Fruit fly (Drosophila melanogaster) whole organism, embryonic: Measurements from ENCODE around the gene CG33181.

Experiments
- Antp ChIP-seq: fragments of 200-800 bp; sonication (Bioruptor generic); optimal IDR thresholded peaks from 3 replicates; lab custom pipeline; 2016; ENCODE audit warnings: missing biosample characterization, missing genetic modification characterization
- Atf3 ChIP-seq: fragments of 200-800 bp; sonication (Bioruptor generic); optimal IDR thresholded peaks from 3 replicates; lab custom pipeline; 2016; ENCODE audit warnings: missing biosample characterization, missing genetic modification characterization
- CG10462 ChIP-seq: fragments of 200-800 bp; sonication (Bioruptor generic); optimal IDR thresholded peaks from 2 replicates; lab custom pipeline; 2016; ENCODE audit warnings: missing biosample characterization, missing genetic modification characterization
- CG12236 ChIP-seq: fragments of 200-800 bp; sonication (Bioruptor generic); optimal IDR thresholded peaks from 2 replicates; lab custom pipeline; 2016; ENCODE audit warnings: missing biosample characterization, missing genetic modification characterization
- CG12769 ChIP-seq: fragments of 200-800 bp; sonication (Bioruptor generic); optimal IDR thresholded peaks from 2 replicates; lab custom pipeline; 2019; ENCODE audit warnings: missing biosample characterization, mild to moderate bottlenecking, missing genetic modification characterization, moderate library complexity
- CG14965 ChIP-seq: fragments of 200-800 bp; sonication (Bioruptor generic); optimal IDR thresholded peaks from 2 replicates; lab custom pipeline; 2016; ENCODE audit warnings: missing biosample characterization, missing genetic modification characterization, borderline replicate concordance
- CG15479 ChIP-seq: fragments of 200-800 bp; sonication (Bioruptor generic); optimal IDR thresholded peaks from 3 replicates; lab custom pipeline; 2019; ENCODE audit warnings: missing biosample characterization, mild to moderate bottlenecking, missing genetic modification characterization, moderate library complexity
- CG15601 ChIP-seq: fragments of 200-800 bp; sonication (Bioruptor generic); optimal IDR thresholded peaks from 3 replicates; lab custom pipeline; 2019; ENCODE audit warnings: missing biosample characterization, mild to moderate bottlenecking, missing genetic modification characterization, moderate library complexity
- CG1647 ChIP-seq: fragments of 200-800 bp; sonication (Bioruptor generic); optimal IDR thresholded peaks from 3 replicates; lab custom pipeline; 2016; ENCODE audit warnings: missing biosample characterization, missing genetic modification characterization
- CG16815 ChIP-seq: fragments of 200-800 bp; sonication (Bioruptor generic); optimal IDR thresholded peaks from 3 replicates; lab custom pipeline; 2017; ENCODE audit warnings: missing biosample characterization, mild to moderate bottlenecking, missing genetic modification characterization
- CG17328 ChIP-seq: fragments of 200-800 bp; sonication (Bioruptor generic); IDR thresholded peaks from 2 replicates; pipeline ENCODE4 v1.3.6; 2022; ENCODE audit warnings: missing biosample characterization, missing genetic modification characterization
- CG17802 ChIP-seq: fragments of 200-800 bp; sonication (Bioruptor generic); optimal IDR thresholded peaks from 2 replicates; lab custom pipeline; 2018; ENCODE audit warnings: missing biosample characterization, mild to moderate bottlenecking, missing genetic modification characterization, moderate library complexity
- CG3163 ChIP-seq: fragments of 200-800 bp; sonication (Bioruptor generic); optimal IDR thresholded peaks from 3 replicates; lab custom pipeline; 2016; ENCODE audit warnings: missing biosample characterization, missing genetic modification characterization
- CG4328 ChIP-seq: fragments of 200-800 bp; sonication (Bioruptor generic); optimal IDR thresholded peaks from 3 replicates; lab custom pipeline; 2017; ENCODE audit warnings: missing biosample characterization, missing genetic modification reagents, missing genetic modification characterization
- CG4617 ChIP-seq: fragments of 200-800 bp; sonication (Bioruptor generic); optimal IDR thresholded peaks from 3 replicates; lab custom pipeline; 2016; ENCODE audit warnings: missing biosample characterization, missing genetic modification characterization, borderline replicate concordance
- CG9609 ChIP-seq: fragments of 200-800 bp; sonication (Bioruptor generic); optimal IDR thresholded peaks from 3 replicates; lab custom pipeline; 2016; ENCODE audit warnings: missing biosample characterization, missing genetic modification characterization
- CG9817 ChIP-seq: fragments of 200-800 bp; sonication (Bioruptor generic); optimal IDR thresholded peaks from 2 replicates; lab custom pipeline; 2018; ENCODE audit warnings: missing biosample characterization, mild to moderate bottlenecking, missing genetic modification characterization, moderate library complexity
- CG9876 ChIP-seq: fragments of 200-800 bp; sonication (Bioruptor generic); optimal IDR thresholded peaks from 2 replicates; lab custom pipeline; 2016; ENCODE audit warnings: missing biosample characterization, missing genetic modification characterization
- Chrac-16 ChIP-seq: fragments of 200-800 bp; sonication (Bioruptor generic); optimal IDR thresholded peaks from 3 replicates; lab custom pipeline; 2016; ENCODE audit warnings: missing biosample characterization, missing genetic modification characterization
- D ChIP-seq, 2 experiments: fragments of 200-800 bp in 1 of 2; fragments of >200 bp in 1 of 2; sonication (Bioruptor generic) in 1 of 2; optimal IDR thresholded peaks; 2 replicates in 1 of 2; 3 replicates in 1 of 2; lab custom pipeline; 2017; ENCODE audit warnings: mild to moderate bottlenecking in 1 of 2, missing biosample characterization in 1 of 2, missing genetic modification characterization in 1 of 2, missing genetic modification reagents in 1 of 2
- Dek ChIP-seq: fragments of 200-800 bp; sonication (Bioruptor generic); optimal IDR thresholded peaks from 3 replicates; lab custom pipeline; 2019; ENCODE audit warnings: missing biosample characterization, mild to moderate bottlenecking, missing genetic modification characterization, moderate library complexity
- Dref ChIP-seq: fragments of 200-800 bp; sonication (Bioruptor generic); IDR thresholded peaks from 2 replicates; pipeline ENCODE4 v1.3.6; 2022; ENCODE audit warnings: missing biosample characterization, missing genetic modification characterization
- E2f2 ChIP-seq: fragments of 200-800 bp; sonication (Bioruptor generic); IDR thresholded peaks from 2 replicates; pipeline ENCODE4 v1.3.6; 2022; ENCODE audit warnings: missing biosample characterization, missing genetic modification characterization
- Ets97D ChIP-seq: fragments of 200-800 bp; sonication (Bioruptor generic); optimal IDR thresholded peaks from 3 replicates; lab custom pipeline; 2016; ENCODE audit warnings: missing biosample characterization, missing genetic modification characterization
- H15 ChIP-seq: fragments of 200-800 bp; sonication (Bioruptor generic); IDR thresholded peaks from 3 replicates; pipeline ENCODE4 v1.3.6; 2022; ENCODE audit warnings: missing biosample characterization, missing genetic modification characterization
- HmgZ ChIP-seq: fragments of 200-800 bp; sonication (Bioruptor generic); optimal IDR thresholded peaks from 2 replicates; lab custom pipeline; 2018; ENCODE audit warnings: missing biosample characterization, mild to moderate bottlenecking, missing genetic modification characterization
- Hmr ChIP-seq: fragments of 200-800 bp; sonication (Bioruptor generic); optimal IDR thresholded peaks from 3 replicates; lab custom pipeline; 2017; ENCODE audit warnings: mild to moderate bottlenecking, missing biosample characterization, missing genetic modification reagents, missing genetic modification characterization
- Hmx ChIP-seq: fragments of 200-800 bp; sonication (Bioruptor generic); optimal IDR thresholded peaks from 2 replicates; lab custom pipeline; 2016; ENCODE audit warnings: missing biosample characterization, missing genetic modification characterization
- Hr39 ChIP-seq: fragments of >200 bp; optimal IDR thresholded peaks from 2 replicates; lab custom pipeline; 2017
- Hsf ChIP-seq: fragments of 200-800 bp; sonication (Bioruptor generic); optimal IDR thresholded peaks from 3 replicates; lab custom pipeline; 2016; ENCODE audit warnings: missing biosample characterization, missing genetic modification characterization
- Usf ChIP-seq: fragments of 200-800 bp; sonication (Bioruptor generic); optimal IDR thresholded peaks from 2 replicates; lab custom pipeline; 2017; ENCODE audit warnings: missing genotype, missing biosample characterization, missing genetic modification characterization
- al ChIP-seq: fragments of 200-800 bp; sonication (Bioruptor generic); IDR thresholded peaks from 2 replicates; pipeline ENCODE4 v1.3.6; 2022; ENCODE audit warnings: missing biosample characterization, missing genetic modification characterization
- ase ChIP-seq: fragments of 200-800 bp; sonication (Bioruptor generic); IDR thresholded peaks from 3 replicates; pipeline ENCODE4 v1.3.6; 2022; ENCODE audit warnings: missing biosample characterization, missing genetic modification characterization
- cad ChIP-seq: fragments of >200 bp; optimal IDR thresholded peaks from 2 replicates; lab custom pipeline; 2017; ENCODE audit warnings: missing biosample characterization, missing genetic modification characterization
- chif ChIP-seq, 2 experiments: fragments of 200-800 bp; sonication (Bioruptor generic); optimal IDR thresholded peaks; 3 replicates each; lab custom pipeline; 2016; ENCODE audit warnings: missing biosample characterization in 2 of 2, missing genetic modification characterization in 2 of 2
- chn ChIP-seq: fragments of 200-800 bp; sonication (Bioruptor generic); optimal IDR thresholded peaks from 2 replicates; lab custom pipeline; 2016; ENCODE audit warnings: missing biosample characterization, missing genetic modification characterization
- croc ChIP-seq: fragments of 200-800 bp; sonication (Bioruptor generic); conservative IDR thresholded peaks from 3 replicates; pipeline ENCODE4 v1.3.6; 2022; ENCODE audit warnings: missing biosample characterization, missing genetic modification characterization
- crol ChIP-seq: fragments of 200-800 bp; sonication (Bioruptor generic); IDR thresholded peaks from 2 replicates; pipeline ENCODE4 v1.3.6; 2022; ENCODE audit warnings: missing biosample characterization, missing genetic modification characterization
- dan ChIP-seq: fragments of 200-800 bp; sonication (Bioruptor generic); IDR thresholded peaks from 2 replicates; pipeline ENCODE4 v1.3.6; 2022; ENCODE audit warnings: missing biosample characterization, missing genetic modification characterization
- ems ChIP-seq: fragments of 200-800 bp; sonication (Bioruptor generic); optimal IDR thresholded peaks from 3 replicates; lab custom pipeline; 2016; ENCODE audit warnings: missing biosample characterization, missing genetic modification characterization
- fd102C ChIP-seq: fragments of 200-800 bp; sonication (Bioruptor generic); optimal IDR thresholded peaks from 2 replicates; lab custom pipeline; 2018; ENCODE audit warnings: missing biosample characterization, mild to moderate bottlenecking, missing genetic modification characterization, moderate library complexity
- grau ChIP-seq: fragments of 200-800 bp; optimal IDR thresholded peaks from 3 replicates; lab custom pipeline; 2019; ENCODE audit warnings: missing biosample characterization, mild to moderate bottlenecking, missing genetic modification characterization, moderate library complexity
- odd ChIP-seq: fragments of 200-800 bp; sonication (Bioruptor generic); optimal IDR thresholded peaks from 2 replicates; lab custom pipeline; 2017; ENCODE audit warnings: missing biosample characterization, mild to moderate bottlenecking, missing genetic modification characterization
- org-1 ChIP-seq: fragments of 200-800 bp; sonication (Bioruptor generic); optimal IDR thresholded peaks from 2 replicates; lab custom pipeline; 2017; ENCODE audit warnings: missing biosample characterization, missing genetic modification characterization
- ranshi ChIP-seq: fragments of 200-800 bp; sonication (Bioruptor generic); IDR thresholded peaks from 2 replicates; pipeline ENCODE4 v1.3.6; 2022; ENCODE audit warnings: missing biosample characterization, missing genetic modification characterization
- salm ChIP-seq: fragments of 200-800 bp; sonication (Bioruptor generic); optimal IDR thresholded peaks from 2 replicates; lab custom pipeline; 2018; ENCODE audit warnings: missing biosample characterization, mild to moderate bottlenecking, missing genetic modification characterization
- schlank ChIP-seq: fragments of 200-800 bp; sonication (Bioruptor generic); optimal IDR thresholded peaks from 2 replicates; lab custom pipeline; 2018; ENCODE audit warnings: missing biosample characterization, mild to moderate bottlenecking, missing genetic modification characterization
- tna ChIP-seq: fragments of 200-800 bp; sonication (Bioruptor generic); IDR thresholded peaks from 2 replicates; pipeline ENCODE4 v1.3.6; 2022; ENCODE audit warnings: missing biosample characterization, missing genetic modification characterization; ENCODE audit not compliant: partially characterized antibody
- ttk ChIP-seq: fragments of 200-800 bp; sonication (Bioruptor generic); IDR thresholded peaks from 2 replicates; pipeline ENCODE4 v2.1.2; 2022; ENCODE audit warnings: missing biosample characterization, missing genetic modification characterization
- tup ChIP-seq: fragments of 200-800 bp; sonication (Bioruptor generic); optimal IDR thresholded peaks from 2 replicates; lab custom pipeline; 2016; ENCODE audit warnings: missing biosample characterization, mild to moderate bottlenecking, missing genetic modification characterization, moderate library complexity
- twi ChIP-seq: fragments of 200-800 bp; optimal IDR thresholded peaks from 2 replicates; lab custom pipeline; 2019; ENCODE audit warnings: missing biosample characterization, mild to moderate bottlenecking, missing genetic modification characterization, moderate library complexity
- unpg ChIP-seq: fragments of 200-800 bp; sonication (Bioruptor generic); optimal IDR thresholded peaks from 3 replicates; lab custom pipeline; 2018; ENCODE audit warnings: missing biosample characterization, mild to moderate bottlenecking, missing genetic modification characterization, moderate library complexity

Gene CG33181

dm6 chrX:8536649-8537048 lies 47.5 kb downstream of the CG33181 start (continued):
- TF ChIP-seq salm, result no peak
- no peak for TF ChIP-seq CG12236 (GFP tag; lab: Kevin White, UChicago)
- TF ChIP-seq Hr39 (lab: Kevin White, UChicago), result no peak
- no peak for TF ChIP-seq Hsf
- TF ChIP-seq cad, result no peak
- TF ChIP-seq tup (GFP tag; lab: Kevin White, UChicago), result no peak
- TF ChIP-seq CG17802 (tag; lab: Kevin White, UChicago), result no peak
- TF ChIP-seq CG15601, result no peak
- peak; percentile 60 for TF ChIP-seq ttk (GFP tag; lab: Robert Waterston, UW)
- no peak for TF ChIP-seq twi
- no peak for TF ChIP-seq CG10462 (GFP tag; lab: Kevin White, UChicago)
- TF ChIP-seq Hmr (GFP tag; lab: Kevin White, UChicago), result no peak
- TF ChIP-seq CG14965 (GFP tag; lab: Kevin White, UChicago), result no peak
- TF ChIP-seq fd102C, result no peak
- no peak for TF ChIP-seq crol (GFP tag; lab: Robert Waterston, UW)
- TF ChIP-seq dan (GFP tag; lab: Robert Waterston, UW), result no peak
- TF ChIP-seq tna (GFP tag; lab: Robert Waterston, UW), result no peak
- no peak for TF ChIP-seq CG15479 (GFP tag; lab: Kevin White, UChicago)
- no peak for TF ChIP-seq CG4328 (GFP tag; lab: Kevin White, UChicago)
- no peak for TF ChIP-seq CG9817
- TF ChIP-seq CG1647 (GFP tag; lab: Kevin White, UChicago), result no peak
- TF ChIP-seq grau, result peak; percentile 80
- no peak for TF ChIP-seq D (optimal IDR thresholded peaks at IDR 0.05; lab: Kevin White, UChicago)
- no peak for TF ChIP-seq D (GFP tag; optimal IDR thresholded peaks at IDR 0.05; lab: Kevin White, UChicago)
- no peak for TF ChIP-seq Chrac-16 (GFP tag; lab: Kevin White, UChicago)
- no peak for TF ChIP-seq Dref (GFP tag; lab: Robert Waterston, UW)
- TF ChIP-seq croc (GFP tag; lab: Robert Waterston, UW), result no peak
- TF ChIP-seq CG9876 (GFP tag; lab: Kevin White, UChicago), result no peak
- no peak for TF ChIP-seq CG4617 (GFP tag; lab: Kevin White, UChicago)
- no peak for TF ChIP-seq chn
- no peak for TF ChIP-seq schlank (tag; lab: Kevin White, UChicago)
- no peak for TF ChIP-seq H15 (GFP tag; lab: Robert Waterston, UW)
- TF ChIP-seq Hmx (GFP tag; lab: Kevin White, UChicago), result no peak
- no peak for TF ChIP-seq E2f2 (GFP tag; lab: Robert Waterston, UW)
- TF ChIP-seq Antp (GFP tag; lab: Kevin White, UChicago), result peak; percentile 29
- TF ChIP-seq Ets97D, result no peak
- TF ChIP-seq CG3163, result no peak
- TF ChIP-seq CG16815 (GFP tag; lab: Kevin White, UChicago), result no peak
- TF ChIP-seq odd, result no peak
- TF ChIP-seq al (GFP tag; lab: Robert Waterston, UW), result no peak
- peak; percentile 49; the same call in 1 of the 2 replicates for TF ChIP-seq ranshi (GFP tag; lab: Robert Waterston, UW)
- TF ChIP-seq unpg, result peak; percentile 10
- TF ChIP-seq Atf3, result no peak
- TF ChIP-seq CG9609 (GFP tag; lab: Kevin White, UChicago), result no peak
- TF ChIP-seq Dek (tag; lab: Kevin White, UChicago), result no peak
- TF ChIP-seq HmgZ (tag; lab: Kevin White, UChicago), result no peak
- TF ChIP-seq CG12769 (tag; lab: Kevin White, UChicago), result peak; percentile 49
- TF ChIP-seq ase (GFP tag; lab: Robert Waterston, UW), result no peak
- TF ChIP-seq Usf, result no peak
- 0 out of 2 replicates have a peak, but pooled peaks have one; percentile 15 for TF ChIP-seq CG17328 (GFP tag; lab: Robert Waterston, UW)
- TF ChIP-seq ems, result no peak
- TF ChIP-seq chif (GFP tag; optimal IDR thresholded peaks at IDR 0.05; lab: Kevin White, UChicago), result no peak
- no peak for TF ChIP-seq org-1 (GFP tag; lab: Kevin White, UChicago)
